Fruit fly (Drosophila melanogaster) whole organism, embryonic: ENCODE measurements around the gene beta4GalT7.

ENCODE experiments used
- C15 ChIP-seq: fragments of 200-800 bp; sonication (Bioruptor generic); IDR thresholded peaks from 3 replicates; pipeline ENCODE4 v1.3.6; 2022; ENCODE audit warnings: missing biosample characterization, missing genetic modification characterization
- CG12104 ChIP-seq: fragments of 200-800 bp; sonication (Bioruptor generic); optimal IDR thresholded peaks from 3 replicates; lab custom pipeline; 2016; ENCODE audit warnings: missing biosample characterization, missing genetic modification characterization
- CG12659 ChIP-seq: fragments of 200-800 bp; sonication (Bioruptor generic); optimal IDR thresholded peaks from 3 replicates; lab custom pipeline; 2017; ENCODE audit warnings: mild to moderate bottlenecking, missing biosample characterization, missing genetic modification reagents, missing genetic modification characterization
- CG15073 ChIP-seq: fragments of 200-800 bp; sonication (Bioruptor generic); optimal IDR thresholded peaks from 2 replicates; lab custom pipeline; 2016; ENCODE audit warnings: missing biosample characterization, missing genetic modification characterization
- CG15269 ChIP-seq: fragments of 200-800 bp; sonication (Bioruptor generic); optimal IDR thresholded peaks from 2 replicates; lab custom pipeline; 2018; ENCODE audit warnings: missing biosample characterization, mild to moderate bottlenecking, missing genetic modification characterization, moderate library complexity
- CG1603 ChIP-seq: fragments of 200-800 bp; sonication (Bioruptor generic); optimal IDR thresholded peaks from 2 replicates; lab custom pipeline; 2019; ENCODE audit warnings: missing biosample characterization, mild to moderate bottlenecking, missing genetic modification characterization, moderate library complexity
- CG18262 ChIP-seq: fragments of 200-800 bp; optimal IDR thresholded peaks from 3 replicates; lab custom pipeline; 2019; ENCODE audit warnings: missing biosample characterization, mild to moderate bottlenecking, missing genetic modification characterization, moderate library complexity
- CG2120 ChIP-seq: fragments of 200-800 bp; sonication (Bioruptor generic); optimal IDR thresholded peaks from 3 replicates; lab custom pipeline; 2016; ENCODE audit warnings: missing biosample characterization, missing genetic modification characterization
- CG30020 ChIP-seq: fragments of 200-800 bp; optimal IDR thresholded peaks from 2 replicates; lab custom pipeline; 2019; ENCODE audit warnings: missing biosample characterization, mild to moderate bottlenecking, missing genetic modification characterization, moderate library complexity
- CG32767 ChIP-seq: fragments of 200-800 bp; sonication (Bioruptor generic); IDR thresholded peaks from 2 replicates; pipeline ENCODE4 v1.3.6; 2022; ENCODE audit warnings: missing biosample characterization, missing genetic modification characterization
- CG34422 ChIP-seq: fragments of 200-800 bp; sonication (Bioruptor generic); IDR thresholded peaks from 3 replicates; pipeline ENCODE4 v1.3.6; 2022; ENCODE audit warnings: missing biosample characterization, missing genetic modification characterization
- CG4360 ChIP-seq: fragments of 200-800 bp; sonication (Bioruptor generic); IDR thresholded peaks from 2 replicates; pipeline ENCODE4 v1.3.6; 2022; ENCODE audit warnings: missing biosample characterization, missing genetic modification characterization
- CG4617 ChIP-seq: fragments of 200-800 bp; sonication (Bioruptor generic); optimal IDR thresholded peaks from 3 replicates; lab custom pipeline; 2016; ENCODE audit warnings: missing biosample characterization, missing genetic modification characterization, borderline replicate concordance
- CG7987 ChIP-seq: fragments of 200-800 bp; sonication (Bioruptor generic); optimal IDR thresholded peaks from 2 replicates; lab custom pipeline; 2018; ENCODE audit warnings: missing biosample characterization, mild to moderate bottlenecking, missing genetic modification characterization, moderate library complexity
- E2f2 ChIP-seq: fragments of 200-800 bp; sonication (Bioruptor generic); IDR thresholded peaks from 2 replicates; pipeline ENCODE4 v1.3.6; 2022; ENCODE audit warnings: missing biosample characterization, missing genetic modification characterization
- Elba2 ChIP-seq: fragments of 200-800 bp; sonication (Bioruptor generic); optimal IDR thresholded peaks from 3 replicates; lab custom pipeline; 2016; ENCODE audit warnings: missing biosample characterization, missing genetic modification characterization
- HLH3B ChIP-seq: fragments of 200-800 bp; sonication (Bioruptor generic); IDR thresholded peaks from 2 replicates; pipeline ENCODE4 v1.3.6; 2022; ENCODE audit warnings: missing biosample characterization, missing genetic modification characterization
- HmgZ ChIP-seq: fragments of 200-800 bp; sonication (Bioruptor generic); optimal IDR thresholded peaks from 2 replicates; lab custom pipeline; 2018; ENCODE audit warnings: missing biosample characterization, mild to moderate bottlenecking, missing genetic modification characterization
- MBD-R2 ChIP-seq: fragments of 200-800 bp; sonication (Bioruptor generic); IDR thresholded peaks from 2 replicates; pipeline ENCODE4 v1.3.6; 2022; ENCODE audit warnings: missing biosample characterization, missing genetic modification characterization
- MESR4 ChIP-seq: fragments of 200-800 bp; sonication (Bioruptor generic); optimal IDR thresholded peaks from 2 replicates; lab custom pipeline; 2018; ENCODE audit warnings: missing biosample characterization, mild to moderate bottlenecking, missing genetic modification characterization, moderate library complexity
- NfI ChIP-seq: fragments of 200-800 bp; sonication (Bioruptor generic); optimal IDR thresholded peaks from 3 replicates; lab custom pipeline; 2018; ENCODE audit warnings: missing biosample characterization, mild to moderate bottlenecking, missing genetic modification characterization, moderate library complexity
- Opbp ChIP-seq: fragments of 200-800 bp; sonication (Bioruptor generic); IDR thresholded peaks from 3 replicates; pipeline ENCODE4 v1.3.6; 2022; ENCODE audit warnings: missing biosample characterization, missing genetic modification characterization; ENCODE audit not compliant: partially characterized antibody
- Rfx ChIP-seq: fragments of 200-800 bp; sonication (Bioruptor generic); IDR thresholded peaks from 2 replicates; pipeline ENCODE4 v1.3.6; 2022; ENCODE audit warnings: missing biosample characterization, missing genetic modification characterization
- Rx ChIP-seq: fragments of 200-800 bp; sonication (Bioruptor generic); IDR thresholded peaks from 2 replicates; pipeline ENCODE4 v1.3.6; 2022; ENCODE audit warnings: missing biosample characterization, missing genetic modification characterization
- Six4 ChIP-seq: fragments of 200-800 bp; sonication (Bioruptor generic); optimal IDR thresholded peaks from 2 replicates; lab custom pipeline; 2016; ENCODE audit warnings: missing biosample characterization, missing genetic modification characterization
- Sox102F ChIP-seq: fragments of 200-800 bp; sonication (Bioruptor generic); optimal IDR thresholded peaks from 2 replicates; lab custom pipeline; 2018; ENCODE audit warnings: missing biosample characterization, mild to moderate bottlenecking, missing genetic modification characterization, moderate library complexity
- YL-1 ChIP-seq: fragments of 200-800 bp; sonication (Bioruptor generic); optimal IDR thresholded peaks from 3 replicates; lab custom pipeline; 2017; ENCODE audit warnings: missing biosample characterization, mild to moderate bottlenecking, missing genetic modification characterization
- cg ChIP-seq: fragments of 200-800 bp; sonication (Bioruptor generic); optimal IDR thresholded peaks from 3 replicates; lab custom pipeline; 2019; ENCODE audit warnings: missing biosample characterization, mild to moderate bottlenecking, missing genetic modification characterization, moderate library complexity
- chinmo ChIP-seq: fragments of 200-800 bp; sonication (Bioruptor generic); IDR thresholded peaks from 4 replicates; pipeline ENCODE4 v1.3.6; 2022; ENCODE audit warnings: missing biosample characterization, missing genetic modification characterization; ENCODE audit not compliant: partially characterized antibody
- ci ChIP-seq: fragments of 200-800 bp; sonication (Bioruptor generic); IDR thresholded peaks from 3 replicates; pipeline ENCODE4 v1.3.6; 2022; ENCODE audit warnings: missing biosample characterization, missing genetic modification characterization
- exex ChIP-seq: fragments of 200-800 bp; sonication (Bioruptor generic); optimal IDR thresholded peaks from 4 replicates; lab custom pipeline; 2018; ENCODE audit warnings: missing biosample characterization, mild to moderate bottlenecking, missing genetic modification characterization, moderate library complexity
- fd96Cb ChIP-seq: fragments of 200-800 bp; sonication (Bioruptor generic); optimal IDR thresholded peaks from 2 replicates; lab custom pipeline; 2018; ENCODE audit warnings: missing biosample characterization, mild to moderate bottlenecking, missing genetic modification characterization, moderate library complexity
- gfzf ChIP-seq: fragments of 200-800 bp; sonication (Bioruptor generic); optimal IDR thresholded peaks from 2 replicates; lab custom pipeline; 2016; ENCODE audit warnings: missing biosample characterization, mild to moderate bottlenecking, missing genetic modification characterization, moderate library complexity
- hb ChIP-seq: fragments of 200-800 bp; sonication (Bioruptor generic); IDR thresholded peaks from 3 replicates; pipeline ENCODE4 v1.3.6; 2022; ENCODE audit warnings: missing biosample characterization, missing genetic modification characterization; ENCODE audit not compliant: partially characterized antibody
- kni ChIP-seq: fragments of 200-800 bp; sonication (Bioruptor generic); optimal IDR thresholded peaks from 3 replicates; lab custom pipeline; 2017; ENCODE audit warnings: mild to moderate bottlenecking, missing biosample characterization, missing genetic modification reagents, missing genetic modification characterization
- mirr ChIP-seq: fragments of 200-800 bp; sonication (Bioruptor generic); optimal IDR thresholded peaks from 3 replicates; lab custom pipeline; 2018; ENCODE audit warnings: missing biosample characterization, mild to moderate bottlenecking, missing genetic modification characterization
- pzg ChIP-seq: fragments of 200-800 bp; sonication (Bioruptor generic); optimal IDR thresholded peaks from 3 replicates; lab custom pipeline; 2018; ENCODE audit warnings: missing biosample characterization, mild to moderate bottlenecking, missing genetic modification characterization, moderate library complexity
- rib ChIP-seq: fragments of 200-800 bp; sonication (Bioruptor generic); IDR thresholded peaks from 2 replicates; pipeline ENCODE4 v1.3.6; 2022; ENCODE audit warnings: missing biosample characterization, missing genetic modification characterization
- sens ChIP-seq: fragments of 200-800 bp; sonication (Bioruptor generic); peaks from one replicate; lab custom pipeline; 2016; ENCODE audit warnings: missing biosample characterization, missing genetic modification characterization
- sna ChIP-seq: fragments of 200-800 bp; sonication (Bioruptor generic); IDR thresholded peaks from 2 replicates; pipeline ENCODE4 v1.3.6; 2022; ENCODE audit warnings: missing biosample characterization, missing genetic modification characterization; ENCODE audit not compliant: partially characterized antibody
- sr ChIP-seq: fragments of 200-800 bp; sonication (Bioruptor generic); IDR thresholded peaks from 3 replicates; pipeline ENCODE4 v1.3.6; 2022; ENCODE audit warnings: missing biosample characterization, missing genetic modification characterization
- tap ChIP-seq: fragments of 200-800 bp; optimal IDR thresholded peaks from 3 replicates; lab custom pipeline; 2019; ENCODE audit warnings: missing biosample characterization, mild to moderate bottlenecking, missing genetic modification characterization, moderate library complexity
- trem ChIP-seq: fragments of 200-800 bp; optimal IDR thresholded peaks from 3 replicates; lab custom pipeline; 2019; ENCODE audit warnings: missing biosample characterization, mild to moderate bottlenecking, missing genetic modification characterization, moderate library complexity
- unc-4 ChIP-seq: fragments of 200-800 bp; sonication (Bioruptor generic); IDR thresholded peaks from 2 replicates; pipeline ENCODE4 v1.3.6; 2022; ENCODE audit warnings: missing biosample characterization, missing genetic modification characterization; ENCODE audit not compliant: partially characterized antibody
- usp ChIP-seq: fragments of >200 bp; optimal IDR thresholded peaks from 2 replicates; lab custom pipeline; 2017; ENCODE audit warnings: missing biosample characterization, missing genetic modification characterization
- vvl ChIP-seq: fragments of 200-800 bp; sonication (Bioruptor generic); IDR thresholded peaks from 2 replicates; pipeline ENCODE4 v1.3.6; 2022; ENCODE audit warnings: missing biosample characterization, missing genetic modification characterization
- zen ChIP-seq: fragments of 200-800 bp; sonication (Bioruptor generic); optimal IDR thresholded peaks from 3 replicates; lab custom pipeline; 2018; ENCODE audit warnings: missing biosample characterization, mild to moderate bottlenecking, missing genetic modification characterization, moderate library complexity

Gene beta4GalT7

dm6 chr3R:25044816-25045551, 21.9 kb downstream of the beta4GalT7 start, which contains the start of gene 5PtaseI (continued):
- peak; percentile 75 for TF ChIP-seq CG4617 (GFP tag; lab: Kevin White, UChicago)
- peak; percentile 51 for TF ChIP-seq YL-1 (GFP tag; lab: Kevin White, UChicago)
- peak; percentile 73 for TF ChIP-seq E2f2 (GFP tag; lab: Robert Waterston, UW)
- TF ChIP-seq sens (GFP tag; lab: Kevin White, UChicago): peak; percentile 73
- TF ChIP-seq unc-4 (GFP tag; lab: Robert Waterston, UW): no peak
- TF ChIP-seq CG12659 (GFP tag; lab: Kevin White, UChicago): peak; percentile 29
- TF ChIP-seq ci (GFP tag; lab: Robert Waterston, UW): 0 out of 3 replicates have a peak, but pooled peaks have one; percentile 26
- TF ChIP-seq MBD-R2: peak; percentile 63
- TF ChIP-seq MESR4 (GFP tag; lab: Kevin White, UChicago): peak; percentile 72
- TF ChIP-seq fd96Cb: no peak
- TF ChIP-seq gfzf (GFP tag; lab: Kevin White, UChicago): peak; percentile 73
- TF ChIP-seq rib: no peak
- 0 out of 4 replicates have a peak, but pooled peaks have one; percentile 66 for TF ChIP-seq chinmo (GFP tag; lab: Robert Waterston, UW)
- TF ChIP-seq CG34422: 0 out of 3 replicates have a peak, but pooled peaks have one; percentile 39
- peak; percentile 4 for TF ChIP-seq Elba2 (GFP tag; lab: Kevin White, UChicago)
- peak; percentile 57 for TF ChIP-seq cg (GFP tag; lab: Kevin White, UChicago)
- peak; percentile 45 for TF ChIP-seq pzg
- TF ChIP-seq sna: peak; percentile 27; the same call in 1 of the 2 replicates
- peak; percentile 23 for TF ChIP-seq CG30020
- 0 out of 2 replicates have a peak, but pooled peaks have one; percentile 19 for TF ChIP-seq CG4360 (GFP tag; lab: Robert Waterston, UW)
- TF ChIP-seq trem (tag; lab: Kevin White, UChicago): peak; percentile 3
- peak; percentile 50 for TF ChIP-seq exex (tag; lab: Kevin White, UChicago)

dm6 chr3R:25046023-25046422, 23.0 kb downstream of the beta4GalT7 start, which contains the start of gene CG11786:
Gene CG11786, plus strand, starts transcription at chr3R:25046323.
- TF ChIP-seq vvl (GFP tag; lab: Robert Waterston, UW) (peak; percentile 32; the same call in 1 of the 2 replicates), Rx (no peak), kni (GFP tag; lab: Kevin White, UChicago) (peak; percentile 45), CG7987 (GFP tag; lab: Kevin White, UChicago) (no peak), CG4360 (GFP tag; lab: Robert Waterston, UW) (no peak), hb (no peak)

- no peak for TF ChIP-seq mirr (GFP tag; lab: Kevin White, UChicago)
- no peak for TF ChIP-seq CG18262 (tag; lab: Kevin White, UChicago)
- peak; percentile 46 for TF ChIP-seq HmgZ (tag; lab: Kevin White, UChicago)
- no peak for TF ChIP-seq CG2120
- peak; percentile 84; the same call in 2 of the 3 replicates for TF ChIP-seq Opbp (GFP tag; lab: Robert Waterston, UW)
- no peak for TF ChIP-seq HLH3B
- no peak for TF ChIP-seq CG12104
- TF ChIP-seq usp: no peak
- peak; percentile 80 for TF ChIP-seq unc-4 (GFP tag; lab: Robert Waterston, UW)
- peak; percentile 43; the same call in 1 of the 2 replicates for TF ChIP-seq Rfx (GFP tag; lab: Robert Waterston, UW)
- TF ChIP-seq CG32767 (GFP tag; lab: Robert Waterston, UW): no peak
- TF ChIP-seq tap: no peak
- peak; percentile 59 for TF ChIP-seq CG1603
- no peak for TF ChIP-seq CG15269 (tag; lab: Kevin White, UChicago)
- TF ChIP-seq sr (GFP tag; lab: Robert Waterston, UW): no peak
- peak; percentile 3 for TF ChIP-seq Six4 (GFP tag; lab: Kevin White, UChicago)
- no peak for TF ChIP-seq CG15073
- no peak for TF ChIP-seq Sox102F (GFP tag; lab: Kevin White, UChicago)
- TF ChIP-seq NfI: peak; percentile 12
- no peak for TF ChIP-seq zen
- TF ChIP-seq C15: no peak
Measured at dm6 chr3R:25047504-25047903, 24.4 kb downstream of the beta4GalT7 start, which contains the start of gene CG11790. Gene CG11790, plus strand, starts transcription at chr3R:25047706.
